Fruit fly (Drosophila melanogaster) whole organism, embryonic: ENCODE measurements around the gene cdi.

Source experiments
- Asciz ChIP-seq: fragments of 200-800 bp; sonication (Bioruptor generic); optimal IDR thresholded peaks from 2 replicates; lab custom pipeline; 2017; ENCODE audit warnings: missing biosample characterization, mild to moderate bottlenecking, missing genetic modification characterization, missing genetic modification reagents
- Awh ChIP-seq: fragments of 200-800 bp; sonication (Bioruptor generic); IDR thresholded peaks from 2 replicates; pipeline ENCODE4, ENCODE4 v1.3.6; 2022; ENCODE audit warnings: missing biosample characterization, missing genetic modification characterization
- Bteb2 ChIP-seq: fragments of 200-800 bp; sonication (Bioruptor generic); optimal IDR thresholded peaks from 2 replicates; lab custom pipeline; 2016; ENCODE audit warnings: missing biosample characterization, missing genetic modification characterization
- CG10209 ChIP-seq: fragments of 200-800 bp; sonication (Bioruptor generic); optimal IDR thresholded peaks from 3 replicates; lab custom pipeline; 2017; ENCODE audit warnings: missing biosample characterization, mild to moderate bottlenecking, missing genetic modification characterization, missing genetic modification reagents
- CG11093 ChIP-seq: fragments of 200-800 bp; sonication (Bioruptor generic); IDR thresholded peaks from 3 replicates; pipeline ENCODE4 v1.3.6; 2022; ENCODE audit warnings: missing biosample characterization, missing genetic modification characterization
- CG12942 ChIP-seq: fragments of 200-800 bp; sonication (Bioruptor generic); optimal IDR thresholded peaks from 3 replicates; lab custom pipeline; 2016; ENCODE audit warnings: missing biosample characterization, missing genetic modification characterization
- CG3163 ChIP-seq: fragments of 200-800 bp; sonication (Bioruptor generic); optimal IDR thresholded peaks from 3 replicates; lab custom pipeline; 2016; ENCODE audit warnings: missing biosample characterization, missing genetic modification characterization
- CG7987 ChIP-seq: fragments of 200-800 bp; sonication (Bioruptor generic); optimal IDR thresholded peaks from 2 replicates; lab custom pipeline; 2018; ENCODE audit warnings: missing biosample characterization, mild to moderate bottlenecking, missing genetic modification characterization, moderate library complexity
- CG8359 ChIP-seq: fragments of 200-800 bp; sonication (Bioruptor generic); optimal IDR thresholded peaks from 2 replicates; lab custom pipeline; 2017; ENCODE audit warnings: missing biosample characterization, mild to moderate bottlenecking, missing genetic modification characterization, borderline replicate concordance
- CG9727 ChIP-seq: fragments of 200-800 bp; sonication (Bioruptor generic); optimal IDR thresholded peaks from 3 replicates; lab custom pipeline; 2017; ENCODE audit warnings: missing biosample characterization, mild to moderate bottlenecking, missing genetic modification characterization
- CTCF ChIP-seq: fragments of 200-800 bp; sonication (Bioruptor generic); optimal IDR thresholded peaks from 2 replicates; lab custom pipeline; 2017; ENCODE audit warnings: missing biosample characterization, mild to moderate bottlenecking, missing genetic modification characterization, moderate library complexity
- Dip3 ChIP-seq: fragments of 200-800 bp; sonication (Bioruptor generic); optimal IDR thresholded peaks from 3 replicates; lab custom pipeline; 2016; ENCODE audit warnings: missing biosample characterization, missing genetic modification characterization
- Fer3 ChIP-seq: fragments of 200-800 bp; sonication (Bioruptor generic); optimal IDR thresholded peaks from 2 replicates; lab custom pipeline; 2018; ENCODE audit warnings: missing biosample characterization, mild to moderate bottlenecking, missing genetic modification characterization, moderate library complexity
- HmgD ChIP-seq: fragments of 200-800 bp; sonication (Bioruptor generic); optimal IDR thresholded peaks from 3 replicates; lab custom pipeline; 2016; ENCODE audit warnings: missing biosample characterization, missing genetic modification characterization
- Hr78 ChIP-seq, 2 experiments: fragments of 200-800 bp in 1 of 2; fragments of >200 bp in 1 of 2; sonication (Bioruptor generic) in 1 of 2; optimal IDR thresholded peaks; 2 replicates each; lab custom pipeline; 2017 to 2019; ENCODE audit warnings: missing biosample characterization in 2 of 2, missing genetic modification characterization in 2 of 2, mild to moderate bottlenecking in 1 of 2, moderate library complexity in 1 of 2
- Pdp1 ChIP-seq, 2 experiments: fragments of 200-800 bp; sonication (Bioruptor generic); optimal IDR thresholded peaks; 3 replicates each; lab custom pipeline; 2016; ENCODE audit warnings: missing biosample characterization in 2 of 2, missing genetic modification characterization in 2 of 2, mild to moderate bottlenecking in 1 of 2, moderate library complexity in 1 of 2
- Scr ChIP-seq: fragments of 200-800 bp; sonication (Bioruptor generic); IDR thresholded peaks from 2 replicates; pipeline ENCODE4 v1.3.6; 2022; ENCODE audit warnings: missing biosample characterization, missing genetic modification characterization; ENCODE audit not compliant: partially characterized antibody
- Sox102F ChIP-seq: fragments of 200-800 bp; sonication (Bioruptor generic); optimal IDR thresholded peaks from 2 replicates; lab custom pipeline; 2018; ENCODE audit warnings: missing biosample characterization, mild to moderate bottlenecking, missing genetic modification characterization, moderate library complexity
- Tbp ChIP-seq: fragments of >200 bp; optimal IDR thresholded peaks from 2 replicates; lab custom pipeline; 2018; ENCODE audit warnings: missing biosample characterization, missing genetic modification characterization
- YL-1 ChIP-seq: fragments of 200-800 bp; sonication (Bioruptor generic); optimal IDR thresholded peaks from 3 replicates; lab custom pipeline; 2017; ENCODE audit warnings: missing biosample characterization, mild to moderate bottlenecking, missing genetic modification characterization
- ab ChIP-seq: fragments of 200-800 bp; sonication (Bioruptor generic); optimal IDR thresholded peaks from 2 replicates; lab custom pipeline; 2016; ENCODE audit warnings: missing biosample characterization, missing genetic modification characterization
- chinmo ChIP-seq: fragments of 200-800 bp; sonication (Bioruptor generic); IDR thresholded peaks from 4 replicates; pipeline ENCODE4 v1.3.6; 2022; ENCODE audit warnings: missing biosample characterization, missing genetic modification characterization; ENCODE audit not compliant: partially characterized antibody
- croc ChIP-seq: fragments of 200-800 bp; sonication (Bioruptor generic); conservative IDR thresholded peaks from 3 replicates; pipeline ENCODE4 v1.3.6; 2022; ENCODE audit warnings: missing biosample characterization, missing genetic modification characterization
- crol ChIP-seq: fragments of 200-800 bp; sonication (Bioruptor generic); IDR thresholded peaks from 2 replicates; pipeline ENCODE4 v1.3.6; 2022; ENCODE audit warnings: missing biosample characterization, missing genetic modification characterization
- dan ChIP-seq: fragments of 200-800 bp; sonication (Bioruptor generic); IDR thresholded peaks from 2 replicates; pipeline ENCODE4 v1.3.6; 2022; ENCODE audit warnings: missing biosample characterization, missing genetic modification characterization
- fd102C ChIP-seq: fragments of 200-800 bp; sonication (Bioruptor generic); optimal IDR thresholded peaks from 2 replicates; lab custom pipeline; 2018; ENCODE audit warnings: missing biosample characterization, mild to moderate bottlenecking, missing genetic modification characterization, moderate library complexity
- fd3F ChIP-seq: fragments of 200-800 bp; sonication (Bioruptor generic); optimal IDR thresholded peaks from 2 replicates; lab custom pipeline; 2018; ENCODE audit warnings: missing biosample characterization, mild to moderate bottlenecking, missing genetic modification characterization, moderate library complexity
- grau ChIP-seq: fragments of 200-800 bp; optimal IDR thresholded peaks from 3 replicates; lab custom pipeline; 2019; ENCODE audit warnings: missing biosample characterization, mild to moderate bottlenecking, missing genetic modification characterization, moderate library complexity
- jigr1 ChIP-seq: fragments of 200-800 bp; sonication (Bioruptor generic); IDR thresholded peaks from 3 replicates; pipeline ENCODE4 v1.3.6; 2022; ENCODE audit warnings: missing biosample characterization, missing genetic modification characterization
- mld ChIP-seq: fragments of 200-800 bp; sonication (Bioruptor generic); IDR thresholded peaks from 3 replicates; pipeline ENCODE4 v1.3.6; 2022; ENCODE audit warnings: missing biosample characterization, missing genetic modification characterization; ENCODE audit not compliant: partially characterized antibody
- nerfin-1 ChIP-seq: fragments of 200-800 bp; sonication (Bioruptor generic); optimal IDR thresholded peaks from 3 replicates; lab custom pipeline; 2019; ENCODE audit warnings: missing biosample characterization, mild to moderate bottlenecking, missing genetic modification characterization, moderate library complexity
- nom ChIP-seq: fragments of 200-800 bp; sonication (Bioruptor generic); optimal IDR thresholded peaks from 2 replicates; lab custom pipeline; 2017; ENCODE audit warnings: missing biosample characterization, missing genetic modification characterization, mild to moderate bottlenecking, moderate library complexity, missing genetic modification reagents
- org-1 ChIP-seq: fragments of 200-800 bp; sonication (Bioruptor generic); optimal IDR thresholded peaks from 2 replicates; lab custom pipeline; 2017; ENCODE audit warnings: missing biosample characterization, missing genetic modification characterization
- psq ChIP-seq: fragments of 200-800 bp; sonication (Bioruptor generic); optimal IDR thresholded peaks from 2 replicates; lab custom pipeline; 2017; ENCODE audit warnings: missing biosample characterization, missing genetic modification characterization
- run ChIP-seq: fragments of 200-800 bp; sonication (Bioruptor generic); optimal IDR thresholded peaks from 3 replicates; lab custom pipeline; 2018; ENCODE audit warnings: missing biosample characterization, mild to moderate bottlenecking, missing genetic modification characterization
- sens ChIP-seq: fragments of 200-800 bp; sonication (Bioruptor generic); peaks from one replicate; lab custom pipeline; 2016; ENCODE audit warnings: missing biosample characterization, missing genetic modification characterization
- sisA ChIP-seq: fragments of 200-800 bp; sonication (Bioruptor generic); IDR thresholded peaks from 2 replicates; pipeline ENCODE4 v1.3.6; 2022; ENCODE audit warnings: missing biosample characterization, missing genetic modification characterization
- slbo ChIP-seq: fragments of 200-800 bp; sonication (Bioruptor generic); IDR thresholded peaks from 2 replicates; pipeline ENCODE4 v1.3.6; 2022; ENCODE audit warnings: missing biosample characterization, missing genetic modification characterization
- sug ChIP-seq: fragments of 200-800 bp; optimal IDR thresholded peaks from 2 replicates; lab custom pipeline; 2019; ENCODE audit warnings: missing biosample characterization, mild to moderate bottlenecking, missing genetic modification characterization, moderate library complexity
- twi ChIP-seq: fragments of 200-800 bp; optimal IDR thresholded peaks from 2 replicates; lab custom pipeline; 2019; ENCODE audit warnings: missing biosample characterization, mild to moderate bottlenecking, missing genetic modification characterization, moderate library complexity
- wdn ChIP-seq: fragments of 200-800 bp; sonication (Bioruptor generic); IDR thresholded peaks from 2 replicates; pipeline ENCODE4 v1.3.6; 2022; ENCODE audit warnings: missing biosample characterization, missing genetic modification characterization
- zfh1 ChIP-seq: fragments of 200-800 bp; sonication (Bioruptor generic); IDR thresholded peaks from 3 replicates; pipeline ENCODE4 v1.3.6; 2022; ENCODE audit warnings: missing biosample characterization, missing genetic modification characterization

Gene cdi

dm6 chr3R:19103189-19103588, 9.1 kb upstream of the cdi start:
- TF ChIP-seq sisA (GFP tag; lab: Robert Waterston, UW) (no peak), chinmo (GFP tag; lab: Robert Waterston, UW) (0 out of 4 replicates have a peak, but pooled peaks have one; percentile 27), CTCF (peak; percentile 51)

DNA sequence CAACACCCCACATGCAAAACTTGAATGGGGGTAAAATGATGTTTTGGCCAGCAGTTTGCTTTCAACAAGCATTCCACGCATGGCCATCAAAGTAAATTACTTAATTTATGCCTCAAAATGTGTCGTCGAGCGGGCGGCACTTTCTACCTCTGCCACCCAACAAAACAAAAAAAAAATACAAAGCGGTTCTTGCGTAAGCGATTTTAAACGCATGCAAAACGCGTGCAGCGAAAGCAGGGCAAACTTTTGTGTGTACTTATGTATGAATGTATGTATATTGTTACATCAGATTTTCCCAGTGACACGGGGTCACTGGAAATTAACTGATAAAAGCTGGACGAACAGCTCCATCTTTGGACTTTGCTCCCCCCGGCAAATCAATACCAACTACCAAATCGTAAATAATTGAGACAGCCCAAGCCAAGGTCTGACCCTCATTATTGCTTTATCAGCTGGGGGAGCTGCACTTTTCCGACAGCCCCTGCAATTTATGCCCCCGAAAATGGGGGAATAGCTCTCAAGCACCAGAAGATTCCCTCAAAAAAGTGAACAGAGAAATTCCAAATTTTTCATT, 7.3 kb upstream of the cdi start:
- TF ChIP-seq CG10209 (GFP tag; lab: Kevin White, UChicago) (no peak), Awh (0 out of 2 replicates have a peak, but pooled peaks have one; percentile 19), Hr78 (GFP tag; optimal IDR thresholded peaks at IDR 0.05; lab: Kevin White, UChicago) (peak in 1 of 2 experiments; percentile 72), CG8359 (peak; percentile 96), org-1 (GFP tag; lab: Kevin White, UChicago) (no peak), Fer3 (tag; lab: Kevin White, UChicago) (no peak), Pdp1 (GFP tag; optimal IDR thresholded peaks at IDR 0.05; lab: Kevin White, UChicago) (peak in 1 of 2 experiments; percentile 71), slbo (no peak), zfh1 (0 out of 3 replicates have a peak, but pooled peaks have one; percentile 24)

DNA sequence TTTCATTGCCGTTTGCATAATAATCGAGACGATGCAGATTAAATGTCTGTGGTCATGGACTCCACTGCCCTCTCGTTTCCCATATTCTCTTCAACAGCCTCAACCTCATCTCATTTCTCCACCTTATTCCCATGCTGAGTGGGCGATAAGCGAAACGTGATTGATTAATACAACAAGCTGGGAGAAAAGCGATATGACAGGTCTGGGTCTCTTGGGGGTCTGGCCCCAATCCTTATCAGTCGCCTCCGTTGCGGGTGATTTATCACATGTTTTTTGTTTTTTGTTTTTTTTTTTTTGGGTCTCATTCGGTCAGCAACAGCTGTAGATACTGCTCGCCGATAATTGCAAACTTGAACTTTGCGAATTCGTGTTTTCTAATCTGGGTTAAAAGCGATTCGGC, 6.0 kb upstream of the cdi start:
- TF ChIP-seq sug (tag; lab: Kevin White, UChicago), result peak; percentile 82
- peak in 1 of 2 experiments; percentile 12 for TF ChIP-seq Pdp1 (GFP tag; optimal IDR thresholded peaks at IDR 0.05; lab: Kevin White, UChicago)
- TF ChIP-seq YL-1, result no peak

DNA sequence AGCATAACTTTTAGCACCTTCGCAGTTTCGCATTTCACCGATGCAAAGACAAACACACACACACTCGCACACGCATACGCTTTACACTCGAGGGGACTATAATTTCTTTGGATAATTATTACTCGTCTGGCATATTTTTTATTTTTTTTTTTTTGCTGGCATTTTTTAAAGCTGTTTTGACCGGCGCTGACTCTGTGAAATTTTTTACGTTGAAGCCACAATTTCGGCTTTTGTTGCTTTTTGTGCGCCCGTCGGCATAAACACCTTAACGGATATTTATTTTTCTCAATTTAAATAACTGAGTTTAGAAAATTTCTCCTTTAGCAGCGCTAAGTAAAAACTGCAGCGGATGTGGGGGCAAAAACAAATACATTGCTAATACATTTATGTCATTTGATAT, 4.2 kb upstream of the cdi start:
- no peak for TF ChIP-seq CG11093 (GFP tag; lab: Robert Waterston, UW)
- TF ChIP-seq sens (GFP tag; lab: Kevin White, UChicago), result peak; percentile 17
- TF ChIP-seq mld (GFP tag; lab: Robert Waterston, UW), result no peak

dm6 chr3R:19096299-19097048, 2.4 kb upstream of the cdi start, which contains the start of gene CG6040:
CG6040 (plus strand) TSS chr3R:19096961.
- peak; percentile 32 for TF ChIP-seq Sox102F (GFP tag; lab: Kevin White, UChicago)
- peak; percentile 30 for TF ChIP-seq twi (tag; lab: Kevin White, UChicago)
- TF ChIP-seq psq (GFP tag; lab: Kevin White, UChicago), result no peak
- TF ChIP-seq jigr1 (GFP tag; lab: Robert Waterston, UW), result no peak
- no peak for TF ChIP-seq Bteb2 (GFP tag; lab: Kevin White, UChicago)
- peak; percentile 55 for TF ChIP-seq Dip3 (GFP tag; lab: Kevin White, UChicago)
- TF ChIP-seq CG11093 (GFP tag; lab: Robert Waterston, UW), result no peak
- no peak for TF ChIP-seq ab
- no peak for TF ChIP-seq CG7987
- TF ChIP-seq wdn, result no peak
- peak; percentile 67 for TF ChIP-seq CG9727
- peak; percentile 39 for TF ChIP-seq grau (tag; lab: Kevin White, UChicago)
- no peak for TF ChIP-seq Asciz
- TF ChIP-seq croc (GFP tag; lab: Robert Waterston, UW), result no peak
- TF ChIP-seq Scr (GFP tag; lab: Robert Waterston, UW), result no peak; the same call in 1 of the 2 replicates
- no peak for TF ChIP-seq fd3F
- no peak for TF ChIP-seq run (tag; lab: Kevin White, UChicago)
- TF ChIP-seq nom, result peak; percentile 63
- TF ChIP-seq fd102C, result no peak
- TF ChIP-seq nerfin-1 (tag; lab: Kevin White, UChicago), result no peak
- TF ChIP-seq dan (GFP tag; lab: Robert Waterston, UW), result no peak
- TF ChIP-seq CG3163, result peak; percentile 47
- TF ChIP-seq CG12942 (GFP tag; lab: Kevin White, UChicago), result peak; percentile 3
- TF ChIP-seq HmgD, result peak; percentile 51
- no peak for TF ChIP-seq crol
- peak; percentile 41 for TF ChIP-seq CG10209 (GFP tag; lab: Kevin White, UChicago)
- no peak for TF ChIP-seq Tbp (GFP tag; lab: Kevin White, UChicago)
